Worm (Caenorhabditis elegans): ENCODE results near the gene irld-63.

DNA sequence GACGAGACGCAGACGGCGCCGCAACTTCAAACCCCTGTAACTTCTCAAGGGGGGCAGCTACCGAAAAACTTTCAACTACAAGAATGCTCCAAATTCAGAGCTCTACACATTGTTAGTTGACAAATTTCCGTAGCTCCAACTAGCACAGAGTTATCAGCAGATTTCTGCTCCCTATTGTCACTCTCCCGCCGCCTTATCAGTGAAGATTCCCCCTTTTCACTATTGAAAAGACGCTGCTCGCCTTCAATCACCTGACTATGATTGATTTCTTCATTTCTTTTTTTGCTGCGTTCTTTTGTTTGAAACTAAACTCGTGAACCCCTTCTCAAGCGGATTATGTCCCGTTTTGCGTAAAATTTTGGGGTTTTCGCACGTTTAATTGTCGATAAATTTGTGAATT lies 8.2 kb upstream of the irld-63 start:
- TF ChIP-seq crh-2 (tag; optimal IDR thresholded peaks at IDR 0.05) (peak; percentile 42), ztf-11 (tag; optimal IDR thresholded peaks at IDR 0.05) (no peak), nhr-11 (tag; optimal IDR thresholded peaks at IDR 0.05) (no peak), unc-62 (GFP tag; optimal IDR thresholded peaks at IDR 0.05) (no peak), ama-1 (optimal IDR thresholded peaks at IDR 0.05) (no peak), elt-1 (tag; optimal IDR thresholded peaks at IDR 0.05) (no peak), nhr-12 (tag; optimal IDR thresholded peaks at IDR 0.05) (no peak), lsy-2 (tag; optimal IDR thresholded peaks at IDR 0.05) (no peak), blmp-1 (tag; optimal IDR thresholded peaks at IDR 0.05; ENCODE audit: insufficient read depth) (no peak), skn-1 (tag; optimal IDR thresholded peaks at IDR 0.05) (no peak)

All from whole organism, L2 larva.